Worm (Caenorhabditis elegans) whole organism, L1 larva: Measurements from ENCODE around the gene srh-127.

Source experiments
- ceh-88 ChIP-seq: fragments of 200-800 bp; sonication (Bioruptor generic); IDR thresholded peaks from 2 replicates; pipeline ENCODE4 v1.3.6; 2022; ENCODE audit warnings: missing genetic modification characterization, missing compliant biosample characterization
- hpl-2 ChIP-seq: fragments of 150-350 bp; optimal IDR thresholded peaks from 2 replicates; lab custom pipeline; 2014; ENCODE audit warnings: missing biosample characterization, missing genetic modification reagents, missing genetic modification characterization
- nhr-11 ChIP-seq: fragments of 150-350 bp; optimal IDR thresholded peaks from 2 replicates; lab custom pipeline; 2014; ENCODE audit warnings: missing biosample characterization, missing genetic modification characterization

DNA sequence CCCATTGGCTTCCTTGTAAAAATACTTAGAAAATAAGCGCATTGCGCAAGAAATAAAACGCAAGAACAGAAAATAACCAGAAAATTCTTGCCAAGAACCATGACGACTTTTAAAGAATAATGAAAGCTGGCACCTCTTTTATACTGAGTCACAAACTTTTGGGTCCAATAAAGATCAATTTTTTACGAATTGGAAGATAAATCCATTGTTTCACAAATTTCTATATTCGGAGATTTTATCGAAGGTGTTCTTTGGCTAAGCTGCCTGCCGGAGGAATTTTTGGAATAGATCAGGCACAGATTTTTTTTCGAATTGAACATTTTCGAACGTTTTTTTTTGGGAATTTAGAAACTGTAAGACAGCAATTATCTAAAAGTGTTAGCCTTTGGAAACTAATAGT is 19.8 kb downstream of the srh-127 start, which contains the start of gene C31B8.9:
- TF ChIP-seq hpl-2 = no peak
- TF ChIP-seq ceh-88 = no peak
- TF ChIP-seq nhr-11 = no peak
